Fruit fly (Drosophila melanogaster) whole organism, embryonic: Measurements from ENCODE around the gene Snm1.

Experiments used
- BtbVII ChIP-seq: fragments of 200-800 bp; sonication (Bioruptor generic); optimal IDR thresholded peaks from 3 replicates; lab custom pipeline; 2017; ENCODE audit warnings: missing biosample characterization, mild to moderate bottlenecking, missing genetic modification characterization
- C15 ChIP-seq: fragments of 200-800 bp; sonication (Bioruptor generic); IDR thresholded peaks from 3 replicates; pipeline ENCODE4 v1.3.6; 2022; ENCODE audit warnings: missing biosample characterization, missing genetic modification characterization
- CG1024 ChIP-seq: fragments of 200-800 bp; sonication (Bioruptor generic); IDR thresholded peaks from 2 replicates; pipeline ENCODE4 v1.3.6; 2022; ENCODE audit warnings: missing biosample characterization, missing genetic modification characterization
- CG10274 ChIP-seq: fragments of 200-800 bp; sonication (Bioruptor generic); optimal IDR thresholded peaks from 3 replicates; lab custom pipeline; 2017; ENCODE audit warnings: missing biosample characterization, mild to moderate bottlenecking, missing genetic modification characterization
- CG10462 ChIP-seq: fragments of 200-800 bp; sonication (Bioruptor generic); optimal IDR thresholded peaks from 2 replicates; lab custom pipeline; 2016; ENCODE audit warnings: missing biosample characterization, missing genetic modification characterization
- CG10565 ChIP-seq: fragments of 200-800 bp; sonication (Bioruptor generic); optimal IDR thresholded peaks from 3 replicates; lab custom pipeline; 2016; ENCODE audit warnings: missing biosample characterization, mild to moderate bottlenecking, missing genetic modification characterization
- CG11085 ChIP-seq: fragments of 200-800 bp; sonication (Bioruptor generic); IDR thresholded peaks from 2 replicates; pipeline ENCODE4 v1.3.6; 2022; ENCODE audit warnings: missing biosample characterization, missing genetic modification characterization
- CG12155 ChIP-seq: fragments of 200-800 bp; sonication (Bioruptor generic); optimal IDR thresholded peaks from 3 replicates; lab custom pipeline; 2016; ENCODE audit warnings: missing biosample characterization, missing genetic modification characterization
- CG1233 ChIP-seq: fragments of 200-800 bp; sonication (Bioruptor generic); optimal IDR thresholded peaks from 4 replicates; lab custom pipeline; 2018; ENCODE audit warnings: missing biosample characterization, mild to moderate bottlenecking, missing genetic modification characterization
- CG12659 ChIP-seq: fragments of 200-800 bp; sonication (Bioruptor generic); optimal IDR thresholded peaks from 3 replicates; lab custom pipeline; 2017; ENCODE audit warnings: mild to moderate bottlenecking, missing biosample characterization, missing genetic modification reagents, missing genetic modification characterization
- CG15073 ChIP-seq: fragments of 200-800 bp; sonication (Bioruptor generic); optimal IDR thresholded peaks from 2 replicates; lab custom pipeline; 2016; ENCODE audit warnings: missing biosample characterization, missing genetic modification characterization
- CG1602 ChIP-seq: fragments of 200-800 bp; sonication (Bioruptor generic); optimal IDR thresholded peaks from 3 replicates; lab custom pipeline; 2016; ENCODE audit warnings: missing biosample characterization, missing genetic modification characterization
- CG16779 ChIP-seq: fragments of 200-800 bp; sonication (Bioruptor generic); IDR thresholded peaks from 2 replicates; pipeline ENCODE4 v1.3.6; 2022; ENCODE audit warnings: missing biosample characterization, missing genetic modification characterization
- CG17361 ChIP-seq: fragments of 200-800 bp; sonication (Bioruptor generic); IDR thresholded peaks from 3 replicates; pipeline ENCODE4 v1.3.6; 2022; ENCODE audit warnings: missing biosample characterization, missing genetic modification characterization
- CG17568 ChIP-seq: fragments of 200-800 bp; sonication (Bioruptor generic); optimal IDR thresholded peaks from 2 replicates; lab custom pipeline; 2018; ENCODE audit warnings: missing biosample characterization, mild to moderate bottlenecking, missing genetic modification characterization, moderate library complexity
- CG17612 ChIP-seq: fragments of 200-800 bp; sonication (Bioruptor generic); IDR thresholded peaks from 2 replicates; pipeline ENCODE4 v1.3.6; 2022; ENCODE audit warnings: missing biosample characterization, missing genetic modification characterization
- CG2712 ChIP-seq: fragments of 200-800 bp; optimal IDR thresholded peaks from 3 replicates; lab custom pipeline; 2019; ENCODE audit warnings: missing biosample characterization, mild to moderate bottlenecking, missing genetic modification characterization, moderate library complexity
- CG32767 ChIP-seq: fragments of 200-800 bp; sonication (Bioruptor generic); IDR thresholded peaks from 2 replicates; pipeline ENCODE4 v1.3.6; 2022; ENCODE audit warnings: missing biosample characterization, missing genetic modification characterization
- CG4617 ChIP-seq: fragments of 200-800 bp; sonication (Bioruptor generic); optimal IDR thresholded peaks from 3 replicates; lab custom pipeline; 2016; ENCODE audit warnings: missing biosample characterization, missing genetic modification characterization, borderline replicate concordance
- CG6654 ChIP-seq: fragments of 200-800 bp; sonication (Bioruptor generic); optimal IDR thresholded peaks from 2 replicates; lab custom pipeline; 2017; ENCODE audit warnings: missing biosample characterization, mild to moderate bottlenecking, missing genetic modification characterization
- CG6791 ChIP-seq: fragments of 200-800 bp; sonication (Bioruptor generic); IDR thresholded peaks from 3 replicates; pipeline ENCODE4 v1.3.6; 2022; ENCODE audit warnings: missing biosample characterization, missing genetic modification characterization; ENCODE audit not compliant: partially characterized antibody
- CG7963 ChIP-seq: fragments of 200-800 bp; sonication (Bioruptor generic); IDR thresholded peaks from 3 replicates; pipeline ENCODE4 v1.3.6; 2022; ENCODE audit warnings: missing biosample characterization, missing genetic modification characterization; ENCODE audit not compliant: partially characterized antibody
- CG7987 ChIP-seq: fragments of 200-800 bp; sonication (Bioruptor generic); optimal IDR thresholded peaks from 2 replicates; lab custom pipeline; 2018; ENCODE audit warnings: missing biosample characterization, mild to moderate bottlenecking, missing genetic modification characterization, moderate library complexity
- Dbx ChIP-seq: fragments of 200-800 bp; sonication (Bioruptor generic); IDR thresholded peaks from 3 replicates; pipeline ENCODE4 v1.3.6; 2022; ENCODE audit warnings: missing biosample characterization, missing genetic modification characterization
- Dip2 ChIP-seq: fragments of 200-800 bp; sonication (Bioruptor generic); IDR thresholded peaks from 2 replicates; pipeline ENCODE4 v1.3.6; 2022; ENCODE audit warnings: missing biosample characterization, missing genetic modification characterization
- Dll ChIP-seq: fragments of 200-800 bp; sonication (Bioruptor generic); IDR thresholded peaks from 4 replicates; pipeline ENCODE4 v1.3.6; 2022; ENCODE audit warnings: missing biosample characterization, missing genetic modification characterization; ENCODE audit not compliant: partially characterized antibody
- E2f2 ChIP-seq: fragments of 200-800 bp; sonication (Bioruptor generic); IDR thresholded peaks from 2 replicates; pipeline ENCODE4 v1.3.6; 2022; ENCODE audit warnings: missing biosample characterization, missing genetic modification characterization
- Hr39 ChIP-seq: fragments of >200 bp; optimal IDR thresholded peaks from 2 replicates; lab custom pipeline; 2017
- Jarid2 ChIP-seq: fragments of 200-800 bp; sonication (Bioruptor generic); optimal IDR thresholded peaks from 3 replicates; lab custom pipeline; 2017; ENCODE audit warnings: mild to moderate bottlenecking, missing biosample characterization, missing genetic modification reagents, missing genetic modification characterization
- Lpt ChIP-seq: fragments of >200 bp; optimal IDR thresholded peaks from 2 replicates; lab custom pipeline; 2018; ENCODE audit warnings: missing biosample characterization, missing genetic modification characterization
- Myb ChIP-seq: fragments of 200-800 bp; sonication (Bioruptor generic); optimal IDR thresholded peaks from 2 replicates; lab custom pipeline; 2016; ENCODE audit warnings: missing biosample characterization, missing genetic modification characterization
- NK7.1 ChIP-seq: fragments of 200-800 bp; sonication (Bioruptor generic); optimal IDR thresholded peaks from 3 replicates; lab custom pipeline; 2016; ENCODE audit warnings: missing biosample characterization, missing genetic modification characterization
- Ravus ChIP-seq: fragments of 200-800 bp; sonication (Bioruptor generic); IDR thresholded peaks from 2 replicates; pipeline ENCODE4 v1.3.6; 2022; ENCODE audit warnings: missing biosample characterization, missing genetic modification characterization
- bsh ChIP-seq, 2 experiments: fragments of 200-800 bp; sonication (Bioruptor generic); optimal IDR thresholded peaks; 2 replicates each; lab custom pipeline; 2017 to 2018; ENCODE audit warnings: mild to moderate bottlenecking in 2 of 2, missing biosample characterization in 2 of 2, missing genetic modification characterization in 2 of 2, moderate library complexity in 1 of 2
- dati ChIP-seq: fragments of 200-800 bp; sonication (Bioruptor generic); IDR thresholded peaks from 2 replicates; pipeline ENCODE4 v1.3.6; 2022; ENCODE audit warnings: missing biosample characterization, missing genetic modification characterization
- disco-r ChIP-seq: fragments of 200-800 bp; sonication (Bioruptor generic); optimal IDR thresholded peaks from 2 replicates; lab custom pipeline; 2016; ENCODE audit warnings: missing biosample characterization, missing genetic modification characterization
- fru ChIP-seq: fragments of >200 bp; optimal IDR thresholded peaks from 2 replicates; lab custom pipeline; 2017
- grau ChIP-seq: fragments of 200-800 bp; optimal IDR thresholded peaks from 3 replicates; lab custom pipeline; 2019; ENCODE audit warnings: missing biosample characterization, mild to moderate bottlenecking, missing genetic modification characterization, moderate library complexity
- grn ChIP-seq: fragments of 200-800 bp; sonication (Bioruptor generic); optimal IDR thresholded peaks from 3 replicates; lab custom pipeline; 2017; ENCODE audit warnings: missing biosample characterization, missing genetic modification characterization
- gro ChIP-seq: fragments of 200-800 bp; sonication (Bioruptor generic); optimal IDR thresholded peaks from 2 replicates; lab custom pipeline; 2016; ENCODE audit warnings: missing biosample characterization, missing genetic modification characterization
- hkb ChIP-seq, 2 experiments: fragments of 200-800 bp in 1 of 2; fragments of >200 bp in 1 of 2; sonication (Bioruptor generic) in 1 of 2; IDR thresholded peaks in 1 of 2; optimal IDR thresholded peaks in 1 of 2; 2 replicates each; pipeline versions ENCODE4 v1.3.6 to Lab custom; 2017 to 2022; ENCODE audit warnings: missing biosample characterization in 1 of 2, missing genetic modification characterization in 1 of 2
- jumu ChIP-seq: fragments of 200-800 bp; sonication (Bioruptor generic); optimal IDR thresholded peaks from 3 replicates; lab custom pipeline; 2016; ENCODE audit warnings: missing biosample characterization, missing genetic modification characterization
- lilli ChIP-seq: fragments of 200-800 bp; sonication (Bioruptor generic); optimal IDR thresholded peaks from 3 replicates; lab custom pipeline; 2016; ENCODE audit warnings: missing biosample characterization, missing genetic modification characterization
- lmd ChIP-seq: fragments of 200-800 bp; sonication (Bioruptor generic); IDR thresholded peaks from 2 replicates; pipeline ENCODE4 v1.3.6; 2022; ENCODE audit warnings: missing biosample characterization, missing genetic modification characterization
- nom ChIP-seq: fragments of 200-800 bp; sonication (Bioruptor generic); optimal IDR thresholded peaks from 2 replicates; lab custom pipeline; 2017; ENCODE audit warnings: missing biosample characterization, missing genetic modification characterization, mild to moderate bottlenecking, moderate library complexity, missing genetic modification reagents
- pzg ChIP-seq: fragments of 200-800 bp; sonication (Bioruptor generic); optimal IDR thresholded peaks from 3 replicates; lab custom pipeline; 2018; ENCODE audit warnings: missing biosample characterization, mild to moderate bottlenecking, missing genetic modification characterization, moderate library complexity
- sens ChIP-seq: fragments of 200-800 bp; sonication (Bioruptor generic); peaks from one replicate; lab custom pipeline; 2016; ENCODE audit warnings: missing biosample characterization, missing genetic modification characterization
- sr ChIP-seq: fragments of 200-800 bp; sonication (Bioruptor generic); IDR thresholded peaks from 3 replicates; pipeline ENCODE4 v1.3.6; 2022; ENCODE audit warnings: missing biosample characterization, missing genetic modification characterization
- stwl ChIP-seq: fragments of 200-800 bp; sonication (Bioruptor generic); optimal IDR thresholded peaks from 3 replicates; lab custom pipeline; 2018; ENCODE audit warnings: missing biosample characterization, mild to moderate bottlenecking, missing genetic modification characterization, moderate library complexity
- tap ChIP-seq: fragments of 200-800 bp; optimal IDR thresholded peaks from 3 replicates; lab custom pipeline; 2019; ENCODE audit warnings: missing biosample characterization, mild to moderate bottlenecking, missing genetic modification characterization, moderate library complexity
- vnd ChIP-seq: fragments of 200-800 bp; sonication (Bioruptor generic); IDR thresholded peaks from 3 replicates; pipeline ENCODE4 v1.3.6; 2022; ENCODE audit warnings: missing biosample characterization, missing genetic modification characterization; ENCODE audit not compliant: partially characterized antibody

Gene Snm1

DNA sequence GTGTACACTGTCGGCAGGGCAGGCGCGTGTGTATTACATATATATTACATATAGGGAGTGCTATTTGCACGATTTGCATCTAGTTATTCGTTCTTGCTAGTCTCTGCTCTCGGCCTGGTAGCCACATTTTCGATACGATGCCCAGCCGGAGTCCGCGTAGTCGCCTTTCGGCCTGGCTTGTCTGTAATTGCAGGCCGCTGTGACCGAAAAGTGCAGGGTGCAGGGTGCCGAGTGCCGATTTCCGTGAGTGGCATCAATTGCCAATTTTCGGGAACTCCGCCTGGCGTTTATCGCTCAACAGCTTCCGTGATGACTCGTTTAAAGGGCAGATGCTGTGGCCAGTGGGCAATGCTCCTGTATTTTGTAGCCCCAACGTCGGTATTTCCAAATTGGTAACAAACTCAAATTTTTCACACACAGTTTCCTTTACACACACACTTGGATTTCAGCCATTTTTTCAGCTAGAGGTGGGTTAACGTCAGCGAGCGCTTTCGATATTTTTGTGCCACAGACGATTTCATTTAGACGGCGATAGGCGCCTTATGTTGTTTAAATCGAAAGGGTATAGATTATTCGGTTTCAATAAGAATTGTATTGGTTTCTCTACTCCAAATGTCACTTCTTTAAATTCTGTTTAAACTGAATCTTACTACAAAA, 33.1 kb downstream of the Snm1 start, which contains the start of gene CG2926 (continued):
- TF ChIP-seq grn (GFP tag; lab: Kevin White, UChicago) (no peak), dati (no peak), CG1024 (GFP tag; lab: Robert Waterston, UW) (no peak), lmd (no peak; the same call in 1 of the 2 replicates), CG2712 (no peak), C15 (no peak), CG7963 (GFP tag; lab: Robert Waterston, UW) (peak; percentile 88), nom (GFP tag; lab: Kevin White, UChicago) (no peak), vnd (GFP tag; lab: Robert Waterston, UW) (peak; percentile 81), sens (GFP tag; lab: Kevin White, UChicago) (no peak), CG10274 (GFP tag; lab: Kevin White, UChicago) (no peak), Dll (GFP tag; lab: Robert Waterston, UW) (peak; percentile 82), hkb (optimal IDR thresholded peaks at IDR 0.05; lab: Kevin White, UChicago) (no peak), hkb (GFP tag; IDR thresholded peaks at IDR 0.05; lab: Robert Waterston, UW) (no peak), CG12155 (GFP tag; lab: Kevin White, UChicago) (peak; percentile 66), gro (GFP tag; lab: Kevin White, UChicago) (no peak), CG11085 (GFP tag; lab: Robert Waterston, UW) (peak; percentile 30; the same call in 1 of the 2 replicates), CG10462 (GFP tag; lab: Kevin White, UChicago) (no peak), CG10565 (no peak), Lpt (GFP tag; lab: Kevin White, UChicago) (no peak), Myb (GFP tag; lab: Kevin White, UChicago) (peak; percentile 55), CG1233 (peak; percentile 33), CG16779 (GFP tag; lab: Robert Waterston, UW) (no peak), CG4617 (GFP tag; lab: Kevin White, UChicago) (peak; percentile 79), CG6791 (GFP tag; lab: Robert Waterston, UW) (peak; percentile 94), fru (lab: Kevin White, UChicago) (no peak), CG17612 (no peak), Dip2 (no peak), grau (tag; lab: Kevin White, UChicago) (no peak), CG17361 (GFP tag; lab: Robert Waterston, UW) (no peak), Dbx (GFP tag; lab: Robert Waterston, UW) (peak; percentile 62), Jarid2 (GFP tag; lab: Kevin White, UChicago) (no peak), jumu (GFP tag; lab: Kevin White, UChicago) (no peak), E2f2 (peak; percentile 72), Hr39 (lab: Kevin White, UChicago) (no peak), bsh (GFP tag; optimal IDR thresholded peaks at IDR 0.05; lab: Kevin White, UChicago) (no peak), CG15073 (no peak), sr (GFP tag; lab: Robert Waterston, UW) (no peak), tap (tag; lab: Kevin White, UChicago) (no peak), lilli (GFP tag; lab: Kevin White, UChicago) (peak; percentile 69), CG12659 (GFP tag; lab: Kevin White, UChicago) (peak; percentile 62), NK7.1 (GFP tag; lab: Kevin White, UChicago) (no peak), CG1602 (no peak), Ravus (GFP tag; lab: Robert Waterston, UW) (no peak), pzg (peak; percentile 71), CG6654 (GFP tag; lab: Kevin White, UChicago) (no peak), CG32767 (peak; percentile 57; the same call in 1 of the 2 replicates), disco-r (no peak), BtbVII (GFP tag; lab: Kevin White, UChicago) (no peak), CG7987 (no peak), CG17568 (GFP tag; lab: Kevin White, UChicago) (no peak), stwl (tag; lab: Kevin White, UChicago) (no peak)
